Fruit fly (Drosophila melanogaster) whole organism, pupa: ENCODE data around the gene Bcat.

Experiments used
- CG14655 ChIP-seq: fragments of 200-800 bp; sonication (Bioruptor generic); optimal IDR thresholded peaks from 3 replicates; lab custom pipeline; 2017; ENCODE audit warnings: mild to moderate bottlenecking, missing biosample characterization, missing genetic modification reagents, missing genetic modification characterization
- CG17806 ChIP-seq: fragments of 200-800 bp; sonication (Bioruptor generic); optimal IDR thresholded peaks from 2 replicates; lab custom pipeline; 2018; ENCODE audit warnings: missing biosample characterization, mild to moderate bottlenecking, missing genetic modification characterization, moderate library complexity
- CG32121 ChIP-seq: fragments of 200-800 bp; sonication (Bioruptor generic); IDR thresholded peaks from 2 replicates; pipeline ENCODE4 v1.3.6; 2022; ENCODE audit warnings: missing biosample characterization, missing genetic modification characterization
- CG4496 ChIP-seq: fragments of 200-800 bp; sonication (Bioruptor generic); IDR thresholded peaks from 3 replicates; pipeline ENCODE4 v1.3.6; 2022; ENCODE audit warnings: missing biosample characterization, missing genetic modification characterization
- D1 ChIP-seq: fragments of 200-800 bp; sonication (Bioruptor generic); optimal IDR thresholded peaks from 2 replicates; lab custom pipeline; 2018; ENCODE audit warnings: missing biosample characterization, mild to moderate bottlenecking, missing genetic modification characterization, moderate library complexity
- Ets98B ChIP-seq: fragments of 200-800 bp; sonication (Bioruptor generic); IDR thresholded peaks from 2 replicates; pipeline ENCODE4 v1.3.6; 2022; ENCODE audit warnings: missing biosample characterization, missing genetic modification characterization
- Pif1B ChIP-seq: fragments of 200-800 bp; sonication (Bioruptor generic); optimal IDR thresholded peaks from 3 replicates; lab custom pipeline; 2016; ENCODE audit warnings: missing biosample characterization, missing genetic modification characterization
- gl ChIP-seq: fragments of 200-800 bp; sonication (Bioruptor generic); optimal IDR thresholded peaks from 2 replicates; lab custom pipeline; 2018; ENCODE audit warnings: missing biosample characterization, mild to moderate bottlenecking, missing genetic modification characterization

Bcat gene

dm6 chrX:13445695-13446094 is 49.0 kb downstream of the Bcat start, which contains the start of gene Neto:
TSS of gene Neto (plus strand) at chrX:13445903.
- TF ChIP-seq Ets98B (GFP tag; lab: Robert Waterston, UW) (no peak; the same call in 1 of the 2 replicates), CG17806 (tag; lab: Kevin White, UChicago) (no peak), CG4496 (GFP tag; lab: Robert Waterston, UW) (0 out of 3 replicates have a peak, but pooled peaks have one; percentile 10), D1 (tag; lab: Kevin White, UChicago) (no peak)

- TF ChIP-seq gl, result no peak
- TF ChIP-seq CG32121 (GFP tag; lab: Robert Waterston, UW), result 0 out of 2 replicates have a peak, but pooled peaks have one; percentile 10
- TF ChIP-seq Ets98B (GFP tag; lab: Robert Waterston, UW), result peak; percentile 30; the same call in 1 of the 2 replicates
- no peak for TF ChIP-seq Pif1B (GFP tag; lab: Kevin White, UChicago)
Measured at dm6 chrX:13447438-13447837, 50.7 kb downstream of the Bcat start.

dm6 chrX:13450754-13451153 is 54.1 kb downstream of the Bcat start:
- no peak for TF ChIP-seq Pif1B (GFP tag; lab: Kevin White, UChicago)
- TF ChIP-seq CG14655, result peak; percentile 29
- TF ChIP-seq, all 21 proteins: peak for 1
